Worm (Caenorhabditis elegans): Measurements from ENCODE around the gene col-97.

DNA sequence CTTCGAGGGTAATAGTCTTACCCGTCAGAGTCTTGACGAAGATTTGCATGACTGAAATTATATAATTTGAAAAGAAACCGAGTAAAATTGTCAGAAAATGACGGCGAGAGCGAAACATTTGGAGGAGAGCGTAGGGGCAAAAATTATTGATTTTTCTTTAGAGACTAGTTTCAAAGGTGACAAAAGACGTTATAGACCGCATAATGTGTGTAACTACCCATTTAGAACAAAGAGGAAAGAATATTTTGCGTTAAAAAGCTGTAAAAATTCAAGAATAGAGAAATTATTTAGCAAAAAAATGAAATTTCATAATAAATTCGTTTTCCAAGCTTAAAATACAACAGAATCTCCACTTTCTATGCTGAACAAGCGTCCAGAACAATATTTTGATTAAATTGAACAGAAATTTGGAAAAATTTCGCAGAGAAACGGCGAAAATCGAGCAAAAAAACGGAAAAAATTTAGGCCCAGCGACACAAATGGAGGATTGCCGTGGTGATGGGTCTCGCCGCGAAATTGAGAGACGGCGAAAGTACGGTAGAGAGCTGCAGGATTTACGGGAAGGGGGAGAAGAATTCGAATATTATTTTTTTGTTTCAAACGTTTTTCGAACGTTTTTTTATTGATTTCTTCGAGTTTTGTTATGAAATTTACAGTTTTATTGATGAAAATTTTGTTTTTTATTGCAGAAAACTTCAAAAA lies 14.9 kb downstream of the col-97 start, which contains the start of the genes ubq-2 and frg-1:
- no peak for TF ChIP-seq nhr-12 (tag; optimal IDR thresholded peaks at IDR 0.05)
- peak; percentile 12 for TF ChIP-seq unc-120 (tag; optimal IDR thresholded peaks at IDR 0.05; ENCODE audit: poor library complexity, severe bottlenecking)
- no peak for TF ChIP-seq tbx-8 (GFP tag; optimal IDR thresholded peaks at IDR 0.05)
- no peak for TF ChIP-seq nhr-28 (tag; optimal IDR thresholded peaks at IDR 0.05)
- TF ChIP-seq ceh-39 (tag; optimal IDR thresholded peaks at IDR 0.05), result no peak
- no peak for TF ChIP-seq unc-62 (GFP tag; optimal IDR thresholded peaks at IDR 0.05)
- peak; percentile 10 for TF ChIP-seq mls-2 (tag; optimal IDR thresholded peaks at IDR 0.05)
- no peak for TF ChIP-seq ztf-11 (tag; optimal IDR thresholded peaks at IDR 0.05)
- peak; percentile 76 for TF ChIP-seq lin-13 (tag; optimal IDR thresholded peaks at IDR 0.05)
- TF ChIP-seq ham-2 (GFP tag; optimal IDR thresholded peaks at IDR 0.05), result no peak
- TF ChIP-seq pha-4 (tag; optimal IDR thresholded peaks at IDR 0.05), result peak; percentile 60
- no peak for TF ChIP-seq unc-39 (tag; optimal IDR thresholded peaks at IDR 0.05)

Data from whole organism, mixed stage, embryonic.